Worm (Caenorhabditis elegans) whole organism, early embryonic: ENCODE data around the gene srd-51.

ENCODE experiments used
- F13C5.2 ChIP-seq: sonication (generic microtip); optimal IDR thresholded peaks from 2 replicates; lab custom pipeline; 2017; ENCODE audit warnings: mild to moderate bottlenecking, missing genetic modification characterization, inconsistent platforms, missing compliant biosample characterization
- flt-1 ChIP-seq: fragments of 200-800 bp; sonication (Bioruptor generic); IDR thresholded peaks from 2 replicates; pipeline ENCODE4 v1.3.6; 2022; ENCODE audit warnings: missing genetic modification characterization, missing compliant biosample characterization
- pes-1 ChIP-seq: fragments of 200-800 bp; sonication (Bioruptor generic); IDR thresholded peaks from 2 replicates; pipeline ENCODE4 v1.3.6; 2022; ENCODE audit warnings: missing genetic modification reagents, missing genetic modification characterization, missing compliant biosample characterization
- tbx-11 ChIP-seq: fragments of 200-800 bp; sonication (Bioruptor generic); IDR thresholded peaks from 2 replicates; pipeline ENCODE4 v1.3.6; 2022; ENCODE audit warnings: missing genetic modification characterization, missing compliant biosample characterization

DNA sequence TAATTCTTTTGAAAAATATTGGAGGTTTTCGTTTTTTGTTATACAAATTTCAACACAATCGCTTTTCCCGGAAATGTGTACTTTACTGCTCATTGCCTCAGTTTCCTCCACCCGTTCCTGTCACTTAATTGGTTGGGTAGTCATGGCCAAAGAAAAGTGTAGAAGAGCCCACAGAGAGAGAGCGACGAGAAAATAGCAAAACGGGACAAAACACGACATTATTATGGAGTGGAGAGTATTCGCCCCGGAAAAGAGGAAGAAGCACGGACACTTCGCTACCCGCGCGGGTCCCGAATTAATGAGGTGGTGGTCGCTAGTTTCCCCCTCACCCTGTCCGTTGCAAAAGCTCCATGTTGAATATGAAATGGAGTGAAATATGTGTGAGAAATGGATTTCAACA, 19.1 kb upstream of the srd-51 start:
- TF ChIP-seq pes-1 = no peak
- no peak for TF ChIP-seq tbx-11 (GFP tag; lab: Robert Waterston, UW)
- no peak for TF ChIP-seq F13C5.2 (tag; lab: Kevin White, UChicago)
- no peak for TF ChIP-seq flt-1 (GFP tag; lab: Robert Waterston, UW)
